Worm (Caenorhabditis elegans) whole organism, L4 larva: Measurements from ENCODE around the gene gly-9.

Experiments used
- D1046.2 ChIP-seq: fragments of 200-800 bp; sonication (Bioruptor generic); IDR thresholded peaks from 2 replicates; pipeline ENCODE4 v1.3.6; 2022; ENCODE audit warnings: missing genetic modification characterization, missing compliant biosample characterization
- F10B5.3 ChIP-seq: sonication (generic microtip); optimal IDR thresholded peaks from 2 replicates; lab custom pipeline; 2016; ENCODE audit warnings: mild to moderate bottlenecking, missing genetic modification characterization, missing compliant biosample characterization
- F26F4.8 ChIP-seq: fragments of 200-800 bp; sonication (Bioruptor generic); conservative IDR thresholded peaks from 2 replicates; pipeline ENCODE4 v1.3.6; 2022; ENCODE audit warnings: missing genetic modification characterization, missing compliant biosample characterization
- R02D3.7 ChIP-seq: fragments of 150-350 bp; sonication (generic microtip); optimal IDR thresholded peaks from 3 replicates; lab custom pipeline; 2014; ENCODE audit warnings: missing biosample characterization, missing genetic modification characterization
- T20F7.1 ChIP-seq: fragments of 200-800 bp; sonication (Bioruptor generic); optimal IDR thresholded peaks from 2 replicates; lab custom pipeline; 2018; ENCODE audit warnings: mild to moderate bottlenecking, missing genetic modification characterization, missing compliant biosample characterization
- T26A8.4 ChIP-seq: fragments of 200-800 bp; sonication (Bioruptor generic); IDR thresholded peaks from 2 replicates; pipeline ENCODE4 v1.3.6; 2022; ENCODE audit warnings: missing genetic modification characterization, missing compliant biosample characterization
- Y105C5A.15 ChIP-seq: fragments of 200-800 bp; sonication (Bioruptor generic); IDR thresholded peaks from 2 replicates; pipeline ENCODE4 v1.3.6; 2022; ENCODE audit warnings: missing genetic modification characterization, missing compliant biosample characterization
- ZK546.5 ChIP-seq, 2 experiments: sonication (generic microtip); optimal IDR thresholded peaks; 2 replicates each; lab custom pipeline; 2017; ENCODE audit warnings: missing biosample characterization in 2 of 2, missing genetic modification characterization in 2 of 2
- aha-1 ChIP-seq: fragments of 150-350 bp; peaks from one replicate; lab custom pipeline; 2014; ENCODE audit warnings: missing biosample characterization, missing genetic modification characterization
- aly-2 ChIP-seq: sonication (generic microtip); optimal IDR thresholded peaks from 2 replicates; lab custom pipeline; 2018; ENCODE audit warnings: missing biosample characterization, missing genetic modification characterization
- ama-1 ChIP-seq: fragments of 150-350 bp; optimal IDR thresholded peaks from 2 replicates; lab custom pipeline; 2014; ENCODE audit warnings: inconsistent platforms, mixed read lengths
- attf-4 ChIP-seq: sonication (generic microtip); optimal IDR thresholded peaks from 3 replicates; lab custom pipeline; 2017; ENCODE audit warnings: missing biosample characterization, missing genetic modification characterization
- ceh-28 ChIP-seq: fragments of 150-350 bp; optimal IDR thresholded peaks from 2 replicates; lab custom pipeline; 2014; ENCODE audit warnings: missing biosample characterization, missing genetic modification reagents, missing genetic modification characterization
- ceh-62 ChIP-seq: sonication (generic microtip); optimal IDR thresholded peaks from 2 replicates; lab custom pipeline; 2017; ENCODE audit warnings: missing biosample characterization, missing genetic modification characterization
- daf-8 ChIP-seq: fragments of 200-800 bp; sonication (Bioruptor generic); IDR thresholded peaks from 2 replicates; pipeline ENCODE4 v1.3.6; 2022; ENCODE audit warnings: missing genetic modification characterization, missing compliant biosample characterization
- dmd-8 ChIP-seq: fragments of 200-800 bp; sonication (Bioruptor generic); IDR thresholded peaks from 2 replicates; pipeline ENCODE4 v1.3.6; 2022; ENCODE audit warnings: missing genetic modification characterization, missing compliant biosample characterization
- dpl-1 ChIP-seq: fragments of 150-350 bp; optimal IDR thresholded peaks from 2 replicates; lab custom pipeline; 2014; ENCODE audit warnings: missing biosample characterization, missing genetic modification reagents, missing genetic modification characterization
- dve-1 ChIP-seq: sonication (generic microtip); optimal IDR thresholded peaks from 2 replicates; lab custom pipeline; 2017; ENCODE audit warnings: antibody characterized with exemption, mild to moderate bottlenecking, missing genetic modification characterization, missing compliant biosample characterization; ENCODE audit not compliant: insufficient read depth
- egl-27 ChIP-seq: sonication (generic microtip); optimal IDR thresholded peaks from 3 replicates; lab custom pipeline; 2017; ENCODE audit warnings: missing biosample characterization, missing genetic modification reagents, missing genetic modification characterization
- fkh-10 ChIP-seq: fragments of 150-350 bp; optimal IDR thresholded peaks from 2 replicates; lab custom pipeline; 2014; ENCODE audit warnings: missing biosample characterization, missing genetic modification reagents, missing genetic modification characterization
- gei-8 ChIP-seq: fragments of 200-800 bp; sonication (Bioruptor generic); optimal IDR thresholded peaks from 2 replicates; lab custom pipeline; 2018; ENCODE audit warnings: mild to moderate bottlenecking, missing genetic modification characterization, missing compliant biosample characterization
- hif-1 ChIP-seq, 2 experiments: sonication (generic microtip); optimal IDR thresholded peaks; 2 replicates each; lab custom pipeline; 2016 to 2017; ENCODE audit warnings: missing compliant biosample characterization in 2 of 2, missing genetic modification characterization in 2 of 2, missing genetic modification reagents in 2 of 2, missing genotype in 2 of 2, mild to moderate bottlenecking in 1 of 2
- hlh-30 ChIP-seq: sonication (generic microtip); optimal IDR thresholded peaks from 2 replicates; lab custom pipeline; 2017; ENCODE audit warnings: antibody characterized with exemption, mild to moderate bottlenecking, missing genetic modification characterization, missing compliant biosample characterization; ENCODE audit not compliant: insufficient read depth
- jun-1 ChIP-seq: fragments of 150-350 bp; optimal IDR thresholded peaks from 2 replicates; lab custom pipeline; 2014; ENCODE audit warnings: missing biosample characterization, missing genetic modification reagents, missing genetic modification characterization
- lin-1 ChIP-seq: fragments of 200-800 bp; sonication (Bioruptor generic); IDR thresholded peaks from 2 replicates; pipeline ENCODE4 v1.3.6; 2022; ENCODE audit warnings: missing genetic modification reagents, missing genetic modification characterization, missing compliant biosample characterization
- lin-15B ChIP-seq: fragments of 150-350 bp; sonication (generic microtip); optimal IDR thresholded peaks from 3 replicates; lab custom pipeline; 2014; ENCODE audit warnings: missing biosample characterization, missing genetic modification characterization
- lin-38 ChIP-seq: fragments of 200-800 bp; sonication (Bioruptor generic); IDR thresholded peaks from 2 replicates; pipeline ENCODE4 v1.3.6; 2022; ENCODE audit warnings: missing genetic modification reagents, missing genetic modification characterization, missing compliant biosample characterization
- mes-2 ChIP-seq: sonication (generic microtip); optimal IDR thresholded peaks from 2 replicates; lab custom pipeline; 2016; ENCODE audit warnings: missing genotype, mild to moderate bottlenecking, missing genetic modification characterization, missing compliant biosample characterization; ENCODE audit not compliant: poor library complexity, severe bottlenecking
- mxl-3 ChIP-seq: fragments of 200-800 bp; sonication (Bioruptor generic); optimal IDR thresholded peaks from 2 replicates; lab custom pipeline; 2018; ENCODE audit warnings: mild to moderate bottlenecking, missing genetic modification characterization, missing compliant biosample characterization
- nhr-10 ChIP-seq: fragments of 150-350 bp; optimal IDR thresholded peaks from 2 replicates; lab custom pipeline; 2014; ENCODE audit warnings: missing biosample characterization, missing genetic modification characterization
- nhr-11 ChIP-seq: fragments of 150-350 bp; optimal IDR thresholded peaks from 2 replicates; lab custom pipeline; 2014; ENCODE audit warnings: missing biosample characterization, missing genetic modification characterization
- nhr-28 ChIP-seq: fragments of 150-350 bp; optimal IDR thresholded peaks from 2 replicates; lab custom pipeline; 2014; ENCODE audit warnings: missing biosample characterization, missing genetic modification characterization
- nhr-42 ChIP-seq: fragments of 200-800 bp; sonication (Bioruptor generic); IDR thresholded peaks from 2 replicates; pipeline ENCODE4 v1.3.6; 2022; ENCODE audit warnings: missing genetic modification characterization, missing compliant biosample characterization
- nhr-48 ChIP-seq: sonication (generic microtip); optimal IDR thresholded peaks from 2 replicates; lab custom pipeline; 2016; ENCODE audit warnings: mild to moderate bottlenecking, missing genetic modification characterization, missing compliant biosample characterization
- nhr-77 ChIP-seq: fragments of 150-350 bp; optimal IDR thresholded peaks from 2 replicates; lab custom pipeline; 2014; ENCODE audit warnings: missing biosample characterization, missing genetic modification characterization
- php-3 ChIP-seq: fragments of 200-800 bp; sonication (Bioruptor generic); IDR thresholded peaks from 2 replicates; pipeline ENCODE4 v1.3.6; 2022; ENCODE audit warnings: missing genetic modification reagents, missing genetic modification characterization, missing compliant biosample characterization
- spr-3 ChIP-seq: fragments of 200-800 bp; sonication (Bioruptor generic); optimal IDR thresholded peaks from 2 replicates; lab custom pipeline; 2018; ENCODE audit warnings: mild to moderate bottlenecking, missing genetic modification characterization, missing compliant biosample characterization
- tag-97 ChIP-seq: fragments of 200-800 bp; sonication (Bioruptor generic); IDR thresholded peaks from 2 replicates; pipeline ENCODE4 v1.3.6; 2022; ENCODE audit warnings: missing genetic modification characterization, missing compliant biosample characterization
- unc-62 ChIP-seq, 3 experiments: fragments of 150-350 bp in 1 of 3; sonication (generic microtip); optimal IDR thresholded peaks in 2 of 3; peaks in 1 of 3; 1 replicate in 1 of 3; 2 replicates in 2 of 3; lab custom pipeline; 2014 to 2017; ENCODE audit warnings: missing biosample characterization in 3 of 3, missing genetic modification characterization in 3 of 3, missing genetic modification reagents in 3 of 3, missing genotype in 1 of 3
- vab-7 ChIP-seq: fragments of 200-800 bp; sonication (Bioruptor generic); IDR thresholded peaks from 2 replicates; pipeline ENCODE4 v1.3.6; 2022; ENCODE audit warnings: missing genetic modification reagents, missing genetic modification characterization, missing compliant biosample characterization
- zag-1 ChIP-seq: fragments of 150-350 bp; optimal IDR thresholded peaks from 2 replicates; lab custom pipeline; 2014; ENCODE audit warnings: missing biosample characterization, missing genetic modification characterization
- zfp-3 ChIP-seq: fragments of 200-800 bp; sonication (Bioruptor generic); conservative IDR thresholded peaks from 2 replicates; pipeline ENCODE4 v1.3.6; 2022; ENCODE audit warnings: missing genetic modification reagents, missing genetic modification characterization, missing compliant biosample characterization
- zip-11 ChIP-seq: fragments of 200-800 bp; sonication (Bioruptor generic); IDR thresholded peaks from 2 replicates; pipeline ENCODE4 v1.3.6; 2022; ENCODE audit warnings: missing genetic modification characterization, missing compliant biosample characterization
- zip-2 ChIP-seq: fragments of 150-350 bp; optimal IDR thresholded peaks from 2 replicates; lab custom pipeline; 2014; ENCODE audit warnings: missing biosample characterization, missing genetic modification characterization
- ztf-7 ChIP-seq: fragments of 150-350 bp; optimal IDR thresholded peaks from 2 replicates; lab custom pipeline; 2014; ENCODE audit warnings: missing biosample characterization, missing genetic modification characterization

Gene gly-9

ce11 chrIII:11240776-11241175 is 49.6 kb downstream of the gly-9 start (continued):
- TF ChIP-seq dve-1 (tag; lab: Kevin White, UChicago), result peak; percentile 35
- TF ChIP-seq Y105C5A.15 (GFP tag; lab: Robert Waterston, UW), result no peak
- no peak for TF ChIP-seq F10B5.3 (tag; lab: Kevin White, UChicago)
- no peak for TF ChIP-seq nhr-42

DNA sequence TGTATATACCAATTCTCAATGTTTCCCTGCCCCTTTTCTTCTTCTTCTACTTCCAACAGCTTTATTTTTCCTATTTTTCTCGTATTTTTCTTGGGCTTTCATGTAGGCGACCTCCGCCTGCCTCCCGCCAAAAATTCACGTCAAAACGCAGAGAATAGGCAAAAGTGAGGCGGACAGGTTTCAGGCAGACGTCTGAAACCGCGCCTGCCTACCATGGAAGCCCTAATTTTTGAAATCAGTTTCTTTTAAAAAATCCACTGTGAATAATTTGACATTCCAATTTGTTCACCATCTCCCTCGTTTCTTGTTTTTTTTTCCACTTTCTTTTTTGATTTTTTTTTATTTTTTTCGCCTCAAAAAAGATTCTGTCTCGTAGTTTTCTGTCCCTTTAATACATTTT is 51.6 kb downstream of the gly-9 start:
- TF ChIP-seq ceh-62 (tag; lab: Kevin White, UChicago), result no peak
- TF ChIP-seq aha-1 (tag; lab: Kevin White, UChicago), result peak; percentile 85
- TF ChIP-seq, all 104 proteins: peak for 1

- TF ChIP-seq php-3 (GFP tag; lab: Robert Waterston, UW) (no peak), mxl-3 (GFP tag; lab: Kevin White, UChicago) (no peak), R02D3.7 (no peak), lin-38 (GFP tag; lab: Robert Waterston, UW) (0 out of 2 replicates have a peak, but pooled peaks have one; percentile 19)
Measured at ce11 chrIII:11238309-11238708, 52.1 kb downstream of the gly-9 start.

ce11 chrIII:11237741-11238140 is 52.6 kb downstream of the gly-9 start:
- TF ChIP-seq hlh-30, result peak; percentile 21
- no peak for TF ChIP-seq jun-1 (tag; lab: Kevin White, UChicago)

DNA sequence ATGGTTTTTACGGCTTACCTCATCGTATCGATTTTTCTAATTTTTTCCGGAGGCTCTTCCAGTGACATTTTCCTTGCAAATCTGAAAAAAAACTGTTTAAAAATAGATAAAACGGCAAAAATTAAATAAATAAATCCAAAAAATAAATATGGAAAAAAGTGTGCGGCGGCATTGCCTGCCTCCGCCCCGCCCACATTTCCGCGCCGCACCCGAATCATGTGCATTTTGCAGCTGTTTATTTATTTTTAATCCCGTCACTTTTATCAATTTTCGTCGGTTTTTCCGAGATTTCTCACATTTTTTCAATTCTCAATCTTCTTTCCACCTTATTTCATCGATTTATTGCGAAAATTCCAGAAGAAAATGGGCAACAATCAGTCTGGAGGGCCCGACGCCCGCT is 53.6 kb downstream of the gly-9 start, which contains the start of the genes Y47D3A.14 and aakb-2:
Y47D3A.14 (minus strand) TSS at position 81 of the 400 bp plus-strand sequence.
aakb-2 (plus strand) TSS at position 356 of the 400 bp plus-strand sequence.
- TF ChIP-seq zfp-3 (GFP tag; lab: Robert Waterston, UW) (no peak), nhr-28 (tag; lab: Kevin White, UChicago) (peak; percentile 21), nhr-48 (tag; lab: Kevin White, UChicago) (no peak), dve-1 (tag; lab: Kevin White, UChicago) (no peak), fkh-10 (GFP tag; lab: Kevin White, UChicago) (no peak), lin-38 (GFP tag; lab: Robert Waterston, UW) (peak; percentile 51), ZK546.5 (tag; optimal IDR thresholded peaks at IDR 0.05; lab: Kevin White, UChicago) (no peak), nhr-11 (tag; lab: Kevin White, UChicago) (no peak), attf-4 (no peak), lin-1 (GFP tag; lab: Robert Waterston, UW) (no peak), daf-8 (GFP tag; lab: Robert Waterston, UW) (no peak), lin-15B (tag; lab: Kevin White, UChicago) (no peak), dpl-1 (GFP tag; lab: Kevin White, UChicago) (peak; percentile 57), nhr-77 (tag; lab: Kevin White, UChicago) (peak; percentile 54), gei-8 (GFP tag; lab: Kevin White, UChicago) (no peak), hif-1 (tag; optimal IDR thresholded peaks at IDR 0.05; lab: Kevin White, UChicago) (peak in 1 of 2 experiments; percentile 53), zip-2 (no peak), F26F4.8 (GFP tag; lab: Robert Waterston, UW) (no peak), tag-97 (GFP tag; lab: Robert Waterston, UW) (no peak), ama-1 (peak; percentile 22), D1046.2 (GFP tag; lab: Robert Waterston, UW) (no peak), F10B5.3 (tag; lab: Kevin White, UChicago) (no peak), aly-2 (tag; lab: Kevin White, UChicago) (no peak), T20F7.1 (GFP tag; lab: Kevin White, UChicago) (no peak), zag-1 (tag; lab: Kevin White, UChicago) (no peak), ztf-7 (tag; lab: Kevin White, UChicago) (no peak), unc-62 (GFP tag; optimal IDR thresholded peaks at IDR 0.05 in 1 of 2; lab: Kevin White, UChicago) (no peak), unc-62 (tag; optimal IDR thresholded peaks at IDR 0.05; lab: Kevin White, UChicago) (no peak), mes-2 (tag; lab: Kevin White, UChicago) (peak; percentile 86), dmd-8 (GFP tag; lab: Robert Waterston, UW) (no peak), T26A8.4 (GFP tag; lab: Robert Waterston, UW) (no peak), spr-3 (GFP tag; lab: Kevin White, UChicago) (no peak), nhr-10 (tag; lab: Kevin White, UChicago) (no peak), vab-7 (no peak), egl-27 (no peak), zip-11 (GFP tag; lab: Robert Waterston, UW) (no peak), ceh-28 (no peak)
